Fruit fly (Drosophila melanogaster) whole organism, embryonic: ENCODE measurements around the gene CG34008.
A peak's percentile ranks its signal among the peaks of the same experiment; 100 is the strongest.

Experiments
- Asciz ChIP-seq: fragments of 200-800 bp; sonication (Bioruptor generic); optimal IDR thresholded peaks from 2 replicates; lab custom pipeline; 2017; ENCODE audit warnings: missing biosample characterization, mild to moderate bottlenecking, missing genetic modification characterization, missing genetic modification reagents
- BtbVII ChIP-seq: fragments of 200-800 bp; sonication (Bioruptor generic); optimal IDR thresholded peaks from 3 replicates; lab custom pipeline; 2017; ENCODE audit warnings: missing biosample characterization, mild to moderate bottlenecking, missing genetic modification characterization
- C15 ChIP-seq: fragments of 200-800 bp; sonication (Bioruptor generic); IDR thresholded peaks from 3 replicates; pipeline ENCODE4 v1.3.6; 2022; ENCODE audit warnings: missing biosample characterization, missing genetic modification characterization
- CG10147 ChIP-seq: fragments of 200-800 bp; sonication (Bioruptor generic); optimal IDR thresholded peaks from 2 replicates; lab custom pipeline; 2019; ENCODE audit warnings: missing biosample characterization, mild to moderate bottlenecking, missing genetic modification characterization, moderate library complexity
- CG10462 ChIP-seq: fragments of 200-800 bp; sonication (Bioruptor generic); optimal IDR thresholded peaks from 2 replicates; lab custom pipeline; 2016; ENCODE audit warnings: missing biosample characterization, missing genetic modification characterization
- CG12299 ChIP-seq: fragments of 200-800 bp; sonication (Bioruptor generic); optimal IDR thresholded peaks from 2 replicates; lab custom pipeline; 2018; ENCODE audit warnings: missing biosample characterization, mild to moderate bottlenecking, missing genetic modification characterization
- CG12769 ChIP-seq: fragments of 200-800 bp; sonication (Bioruptor generic); optimal IDR thresholded peaks from 2 replicates; lab custom pipeline; 2019; ENCODE audit warnings: missing biosample characterization, mild to moderate bottlenecking, missing genetic modification characterization, moderate library complexity
- CG1529 ChIP-seq: fragments of 200-800 bp; sonication (Bioruptor generic); optimal IDR thresholded peaks from 3 replicates; lab custom pipeline; 2018; ENCODE audit warnings: missing biosample characterization, missing genetic modification characterization
- CG17612 ChIP-seq: fragments of 200-800 bp; sonication (Bioruptor generic); IDR thresholded peaks from 2 replicates; pipeline ENCODE4 v1.3.6; 2022; ENCODE audit warnings: missing biosample characterization, missing genetic modification characterization
- CG17829 ChIP-seq: fragments of 200-800 bp; optimal IDR thresholded peaks from 2 replicates; lab custom pipeline; 2019; ENCODE audit warnings: missing biosample characterization, mild to moderate bottlenecking, missing genetic modification characterization, moderate library complexity
- CG18262 ChIP-seq: fragments of 200-800 bp; optimal IDR thresholded peaks from 3 replicates; lab custom pipeline; 2019; ENCODE audit warnings: missing biosample characterization, mild to moderate bottlenecking, missing genetic modification characterization, moderate library complexity
- CG2875 ChIP-seq: fragments of 200-800 bp; sonication (Bioruptor generic); optimal IDR thresholded peaks from 2 replicates; lab custom pipeline; 2017; ENCODE audit warnings: missing biosample characterization, mild to moderate bottlenecking, missing genetic modification characterization, missing genetic modification reagents
- CG31441 ChIP-seq: fragments of 200-800 bp; sonication (Bioruptor generic); IDR thresholded peaks from 2 replicates; pipeline ENCODE4 v1.3.6; 2022; ENCODE audit warnings: missing biosample characterization, missing genetic modification characterization
- CG34224 ChIP-seq: fragments of 200-800 bp; sonication (Bioruptor generic); IDR thresholded peaks from 3 replicates; pipeline ENCODE4 v1.3.6; 2022; ENCODE audit warnings: missing biosample characterization, missing genetic modification characterization; ENCODE audit not compliant: partially characterized antibody
- CG5953 ChIP-seq: fragments of 200-800 bp; sonication (Bioruptor generic); IDR thresholded peaks from 2 replicates; pipeline ENCODE4 v1.3.6; 2022; ENCODE audit warnings: missing biosample characterization, missing genetic modification characterization
- CG6175 ChIP-seq: fragments of 200-800 bp; sonication (Bioruptor generic); IDR thresholded peaks from 3 replicates; pipeline ENCODE4 v1.3.6; 2022; ENCODE audit warnings: missing biosample characterization, missing genetic modification characterization
- CG8924 ChIP-seq: fragments of 200-800 bp; optimal IDR thresholded peaks from 3 replicates; lab custom pipeline; 2019; ENCODE audit warnings: missing biosample characterization, mild to moderate bottlenecking, missing genetic modification characterization, moderate library complexity
- Dip3 ChIP-seq: fragments of 200-800 bp; sonication (Bioruptor generic); optimal IDR thresholded peaks from 3 replicates; lab custom pipeline; 2016; ENCODE audit warnings: missing biosample characterization, missing genetic modification characterization
- Doc3 ChIP-seq: fragments of 200-800 bp; sonication (Bioruptor generic); IDR thresholded peaks from 3 replicates; pipeline ENCODE4 v1.3.6; 2022; ENCODE audit warnings: missing biosample characterization, missing genetic modification characterization; ENCODE audit not compliant: partially characterized antibody
- Drgx ChIP-seq: fragments of 200-800 bp; sonication (Bioruptor generic); IDR thresholded peaks from 2 replicates; pipeline ENCODE4 v1.3.6; 2022; ENCODE audit warnings: missing biosample characterization, missing genetic modification characterization
- HLH54F ChIP-seq: fragments of 200-800 bp; sonication (Bioruptor generic); optimal IDR thresholded peaks from 3 replicates; lab custom pipeline; 2016; ENCODE audit warnings: missing biosample characterization, missing genetic modification characterization
- Hey ChIP-seq: fragments of 200-800 bp; sonication (Bioruptor generic); optimal IDR thresholded peaks from 3 replicates; lab custom pipeline; 2018; ENCODE audit warnings: missing biosample characterization, mild to moderate bottlenecking, missing genetic modification characterization
- Jarid2 ChIP-seq: fragments of 200-800 bp; sonication (Bioruptor generic); optimal IDR thresholded peaks from 3 replicates; lab custom pipeline; 2017; ENCODE audit warnings: mild to moderate bottlenecking, missing biosample characterization, missing genetic modification reagents, missing genetic modification characterization
- MESR4 ChIP-seq: fragments of 200-800 bp; sonication (Bioruptor generic); optimal IDR thresholded peaks from 2 replicates; lab custom pipeline; 2018; ENCODE audit warnings: missing biosample characterization, mild to moderate bottlenecking, missing genetic modification characterization, moderate library complexity
- Mad ChIP-seq: fragments of 200-800 bp; sonication (Bioruptor generic); optimal IDR thresholded peaks from 2 replicates; lab custom pipeline; 2016; ENCODE audit warnings: missing biosample characterization, missing genetic modification characterization
- Poxn ChIP-seq: fragments of 200-800 bp; sonication (Bioruptor generic); IDR thresholded peaks from 2 replicates; pipeline ENCODE4 v1.3.6; 2022; ENCODE audit warnings: missing biosample characterization, missing genetic modification characterization
- Ravus ChIP-seq: fragments of 200-800 bp; sonication (Bioruptor generic); IDR thresholded peaks from 2 replicates; pipeline ENCODE4 v1.3.6; 2022; ENCODE audit warnings: missing biosample characterization, missing genetic modification characterization
- Sry-δ ChIP-seq: fragments of 200-800 bp; sonication (Bioruptor generic); optimal IDR thresholded peaks from 2 replicates; lab custom pipeline; 2016; ENCODE audit warnings: missing biosample characterization, missing genetic modification characterization
- Trl ChIP-seq, 3 experiments: fragments of >200 bp in 2 of 3; fragments of 200-800 bp in 1 of 3; sonication (Bioruptor generic) in 1 of 3; optimal IDR thresholded peaks; 2 replicates in 1 of 3; 3 replicates in 2 of 3; lab custom pipeline; 2016 to 2017; ENCODE audit warnings: missing biosample characterization in 1 of 3, missing genetic modification characterization in 1 of 3
- bbx ChIP-seq: fragments of 200-800 bp; sonication (Bioruptor generic); IDR thresholded peaks from 2 replicates; pipeline ENCODE4 v1.3.6; 2022; ENCODE audit warnings: missing biosample characterization, missing genetic modification characterization; ENCODE audit not compliant: partially characterized antibody
- chinmo ChIP-seq: fragments of 200-800 bp; sonication (Bioruptor generic); IDR thresholded peaks from 4 replicates; pipeline ENCODE4 v1.3.6; 2022; ENCODE audit warnings: missing biosample characterization, missing genetic modification characterization; ENCODE audit not compliant: partially characterized antibody
- cwo ChIP-seq: fragments of 200-800 bp; sonication (Bioruptor generic); optimal IDR thresholded peaks from 3 replicates; lab custom pipeline; 2017; ENCODE audit warnings: missing biosample characterization, missing genetic modification characterization, mild to moderate bottlenecking, moderate library complexity, missing genetic modification reagents
- dysf ChIP-seq: fragments of 200-800 bp; sonication (Bioruptor generic); IDR thresholded peaks from 3 replicates; pipeline ENCODE4 v1.3.6; 2022; ENCODE audit warnings: missing biosample characterization, missing genetic modification characterization
- en ChIP-seq: fragments of 200-800 bp; sonication (Bioruptor generic); optimal IDR thresholded peaks from 2 replicates; lab custom pipeline; 2016; ENCODE audit warnings: missing biosample characterization, missing genetic modification characterization
- eve ChIP-seq, 2 experiments: fragments of >200 bp; optimal IDR thresholded peaks; 2 replicates each; lab custom pipeline; 2017; ENCODE audit warnings: missing biosample characterization in 2 of 2, missing genetic modification characterization in 2 of 2
- gsb ChIP-seq: fragments of 200-800 bp; sonication (Bioruptor generic); IDR thresholded peaks from 2 replicates; pipeline ENCODE4 v1.3.6; 2022; ENCODE audit warnings: missing biosample characterization, missing genetic modification characterization
- ken ChIP-seq: fragments of 200-800 bp; sonication (Bioruptor generic); IDR thresholded peaks from 3 replicates; pipeline ENCODE4 v1.3.6; 2022; ENCODE audit warnings: missing biosample characterization, missing genetic modification characterization
- pb ChIP-seq: fragments of 200-800 bp; sonication (Bioruptor generic); optimal IDR thresholded peaks from 3 replicates; lab custom pipeline; 2016; ENCODE audit warnings: missing biosample characterization, missing genetic modification characterization
- peb ChIP-seq: fragments of 200-800 bp; sonication (Bioruptor generic); IDR thresholded peaks from 2 replicates; pipeline ENCODE4 v1.3.6; 2022; ENCODE audit warnings: missing biosample characterization, missing genetic modification characterization
- ranshi ChIP-seq: fragments of 200-800 bp; sonication (Bioruptor generic); IDR thresholded peaks from 2 replicates; pipeline ENCODE4 v1.3.6; 2022; ENCODE audit warnings: missing biosample characterization, missing genetic modification characterization
- salm ChIP-seq: fragments of 200-800 bp; sonication (Bioruptor generic); optimal IDR thresholded peaks from 2 replicates; lab custom pipeline; 2018; ENCODE audit warnings: missing biosample characterization, mild to moderate bottlenecking, missing genetic modification characterization
- scrt ChIP-seq: fragments of 200-800 bp; sonication (Bioruptor generic); optimal IDR thresholded peaks from 2 replicates; lab custom pipeline; 2018; ENCODE audit warnings: missing biosample characterization, mild to moderate bottlenecking, missing genetic modification characterization, moderate library complexity
- sens ChIP-seq: fragments of 200-800 bp; sonication (Bioruptor generic); peaks from one replicate; lab custom pipeline; 2016; ENCODE audit warnings: missing biosample characterization, missing genetic modification characterization
- tup ChIP-seq: fragments of 200-800 bp; sonication (Bioruptor generic); optimal IDR thresholded peaks from 2 replicates; lab custom pipeline; 2016; ENCODE audit warnings: missing biosample characterization, mild to moderate bottlenecking, missing genetic modification characterization, moderate library complexity
- tx ChIP-seq: fragments of 200-800 bp; sonication (Bioruptor generic); optimal IDR thresholded peaks from 2 replicates; lab custom pipeline; 2016; ENCODE audit warnings: missing biosample characterization, missing genetic modification characterization
- unpg ChIP-seq: fragments of 200-800 bp; sonication (Bioruptor generic); optimal IDR thresholded peaks from 3 replicates; lab custom pipeline; 2018; ENCODE audit warnings: missing biosample characterization, mild to moderate bottlenecking, missing genetic modification characterization, moderate library complexity
- yki ChIP-seq: fragments of >200 bp; optimal IDR thresholded peaks from 3 replicates; lab custom pipeline; 2018
- zen2 ChIP-seq: fragments of 200-800 bp; sonication (Bioruptor generic); IDR thresholded peaks from 3 replicates; pipeline ENCODE4 v1.3.6; 2022; ENCODE audit warnings: missing biosample characterization, missing genetic modification characterization; ENCODE audit not compliant: partially characterized antibody

The CG34008 gene

dm6 chr3R:20594194-20595144 lies 13.1 kb upstream of the CG34008 start (continued):
- TF ChIP-seq Asciz (GFP tag; lab: Kevin White, UChicago) (peak; percentile 88), CG1529 (GFP tag; lab: Kevin White, UChicago) (peak; percentile 71), CG8924 (tag; lab: Kevin White, UChicago) (peak; percentile 94), CG10462 (GFP tag; lab: Kevin White, UChicago) (peak; percentile 76), CG12769 (peak; percentile 9), eve (GFP tag; optimal IDR thresholded peaks at IDR 0.05; lab: Kevin White, UChicago) (no peak), sens (GFP tag; lab: Kevin White, UChicago) (peak; percentile 92), CG6175 (GFP tag; lab: Robert Waterston, UW) (peak; percentile 7; the same call in 1 of the 3 replicates), Poxn (GFP tag; lab: Robert Waterston, UW) (no peak), CG18262 (peak; percentile 98), ken (GFP tag; lab: Robert Waterston, UW) (peak; percentile 76), CG5953 (GFP tag; lab: Robert Waterston, UW) (0 out of 2 replicates have a peak, but pooled peaks have one; percentile 16), CG17829 (peak; percentile 97), Trl (optimal IDR thresholded peaks at IDR 0.05; lab: Kevin White, UChicago) (peak in 1 of 2 experiments; percentile 74), Trl (GFP tag; optimal IDR thresholded peaks at IDR 0.05; lab: Kevin White, UChicago) (no peak), CG17612 (GFP tag; lab: Robert Waterston, UW) (peak; percentile 27; the same call in 1 of the 2 replicates), C15 (GFP tag; lab: Robert Waterston, UW) (no peak), HLH54F (GFP tag; lab: Kevin White, UChicago) (no peak), BtbVII (GFP tag; lab: Kevin White, UChicago) (peak; percentile 70), tup (GFP tag; lab: Kevin White, UChicago) (no peak), scrt (GFP tag; lab: Kevin White, UChicago) (peak; percentile 75), CG34224 (GFP tag; lab: Robert Waterston, UW) (no peak), Mad (GFP tag; lab: Kevin White, UChicago) (no peak), bbx (no peak), Jarid2 (GFP tag; lab: Kevin White, UChicago) (peak; percentile 67), CG2875 (GFP tag; lab: Kevin White, UChicago) (peak; percentile 85), tx (GFP tag; lab: Kevin White, UChicago) (no peak), salm (tag; lab: Kevin White, UChicago) (peak; percentile 91), cwo (GFP tag; lab: Kevin White, UChicago) (peak; percentile 99), MESR4 (GFP tag; lab: Kevin White, UChicago) (no peak), zen2 (GFP tag; lab: Robert Waterston, UW) (no peak), Drgx (GFP tag; lab: Robert Waterston, UW) (peak; percentile 82), Sry-δ (GFP tag; lab: Kevin White, UChicago) (no peak), dysf (peak; percentile 88), gsb (GFP tag; lab: Robert Waterston, UW) (peak; percentile 22), CG12299 (tag; lab: Kevin White, UChicago) (peak; percentile 92), Hey (tag; lab: Kevin White, UChicago) (no peak), peb (GFP tag; lab: Robert Waterston, UW) (peak; percentile 70; the same call in 1 of the 2 replicates), CG10147 (GFP tag; lab: Kevin White, UChicago) (peak; percentile 89), unpg (GFP tag; lab: Kevin White, UChicago) (peak; percentile 94), yki (lab: Kevin White, UChicago) (peak; percentile 20), Doc3 (no peak), Ravus (GFP tag; lab: Robert Waterston, UW) (peak; percentile 66), CG31441 (GFP tag; lab: Robert Waterston, UW) (peak; percentile 95), Dip3 (GFP tag; lab: Kevin White, UChicago) (no peak), en (no peak), chinmo (GFP tag; lab: Robert Waterston, UW) (no peak), pb (no peak), ranshi (peak; percentile 73)
